Worm (Caenorhabditis elegans) whole organism, L2 larva: ENCODE measurements around the gene K01G5.10.
A peak's percentile ranks its signal among the peaks of the same experiment; 100 is the strongest.

ENCODE experiments used
- C34F6.9 ChIP-seq: fragments of 150-350 bp; optimal IDR thresholded peaks from 2 replicates; lab custom pipeline; 2014; ENCODE audit warnings: missing biosample characterization, missing genetic modification characterization
- R02D3.7 ChIP-seq: fragments of 150-350 bp; optimal IDR thresholded peaks from 2 replicates; lab custom pipeline; 2014; ENCODE audit warnings: missing biosample characterization, missing genetic modification characterization
- Y55F3AM.14 ChIP-seq: fragments of 200-800 bp; sonication (Bioruptor generic); optimal IDR thresholded peaks from 2 replicates; lab custom pipeline; 2018; ENCODE audit warnings: mild to moderate bottlenecking, missing genetic modification characterization, missing compliant biosample characterization
- alr-1 ChIP-seq: fragments of 150-350 bp; optimal IDR thresholded peaks from 2 replicates; lab custom pipeline; 2014; ENCODE audit warnings: missing biosample characterization, missing genetic modification characterization
- ama-1 ChIP-seq: fragments of 150-350 bp; optimal IDR thresholded peaks from 2 replicates; lab custom pipeline; 2018; ENCODE audit warnings: inconsistent platforms
- blmp-1 ChIP-seq: sonication (generic microtip); optimal IDR thresholded peaks from 2 replicates; lab custom pipeline; 2017; ENCODE audit warnings: missing genetic modification characterization, mild to moderate bottlenecking, missing compliant biosample characterization, antibody characterized with exemption, moderate library complexity; ENCODE audit not compliant: insufficient read depth
- ceh-16 ChIP-seq: fragments of 150-350 bp; optimal IDR thresholded peaks from 2 replicates; lab custom pipeline; 2014; ENCODE audit warnings: missing biosample characterization, missing genetic modification characterization
- crh-2 ChIP-seq: sonication (generic microtip); optimal IDR thresholded peaks from 2 replicates; lab custom pipeline; 2017; ENCODE audit warnings: missing biosample characterization, missing genetic modification characterization
- dmd-4 ChIP-seq: sonication (generic microtip); optimal IDR thresholded peaks from 2 replicates; lab custom pipeline; 2017; ENCODE audit warnings: missing biosample characterization, missing genetic modification characterization
- egl-27 ChIP-seq: sonication (generic microtip); optimal IDR thresholded peaks from 3 replicates; lab custom pipeline; 2017; ENCODE audit warnings: missing biosample characterization, missing genetic modification reagents, missing genetic modification characterization
- elt-1 ChIP-seq: fragments of 150-350 bp; optimal IDR thresholded peaks from 2 replicates; lab custom pipeline; 2014; ENCODE audit warnings: missing biosample characterization, missing genetic modification characterization
- elt-3 ChIP-seq: sonication (generic microtip); optimal IDR thresholded peaks from 2 replicates; lab custom pipeline; 2017; ENCODE audit warnings: missing biosample characterization, missing genetic modification characterization
- gmeb-1 ChIP-seq: fragments of 150-350 bp; optimal IDR thresholded peaks from 2 replicates; lab custom pipeline; 2014; ENCODE audit warnings: missing biosample characterization, missing genetic modification characterization
- lin-11 ChIP-seq: fragments of 150-350 bp; sonication (generic microtip); optimal IDR thresholded peaks from 2 replicates; lab custom pipeline; 2014; ENCODE audit warnings: missing biosample characterization, missing genetic modification characterization, inconsistent platforms, mixed read lengths
- lin-13 ChIP-seq: fragments of 150-350 bp; optimal IDR thresholded peaks from 2 replicates; lab custom pipeline; 2014; ENCODE audit warnings: missing biosample characterization, missing genetic modification reagents, missing genetic modification characterization
- lin-39 ChIP-seq: fragments of 150-350 bp; optimal IDR thresholded peaks from 2 replicates; lab custom pipeline; 2014; ENCODE audit warnings: missing biosample characterization, missing genetic modification reagents, missing genetic modification characterization
- lsy-2 ChIP-seq, 2 experiments: fragments of 150-350 bp in 1 of 2; sonication (generic microtip) in 1 of 2; optimal IDR thresholded peaks; 2 replicates each; lab custom pipeline; 2014 to 2017; ENCODE audit warnings: missing biosample characterization in 2 of 2, missing genetic modification characterization in 2 of 2
- mab-5 ChIP-seq: fragments of 150-350 bp; optimal IDR thresholded peaks from 2 replicates; lab custom pipeline; 2014; ENCODE audit warnings: missing biosample characterization, missing genetic modification characterization
- mbf-1 ChIP-seq: sonication (generic microtip); optimal IDR thresholded peaks from 2 replicates; lab custom pipeline; 2017; ENCODE audit warnings: missing biosample characterization, missing genetic modification characterization
- mdl-1 ChIP-seq, 2 experiments: fragments of 150-350 bp in 1 of 2; sonication (generic microtip) in 1 of 2; optimal IDR thresholded peaks; 2 replicates each; lab custom pipeline; 2017; ENCODE audit warnings: missing biosample characterization in 2 of 2, missing genetic modification characterization in 2 of 2
- nhr-10 ChIP-seq: sonication (generic microtip); optimal IDR thresholded peaks from 2 replicates; lab custom pipeline; 2017; ENCODE audit warnings: missing biosample characterization, missing genetic modification characterization
- nhr-11 ChIP-seq: fragments of 150-350 bp; optimal IDR thresholded peaks from 2 replicates; lab custom pipeline; 2014; ENCODE audit warnings: missing biosample characterization, missing genetic modification characterization
- nhr-12 ChIP-seq: fragments of 150-350 bp; optimal IDR thresholded peaks from 2 replicates; lab custom pipeline; 2014; ENCODE audit warnings: missing biosample characterization, missing genetic modification characterization
- nhr-129 ChIP-seq: fragments of 150-350 bp; optimal IDR thresholded peaks from 2 replicates; lab custom pipeline; 2014; ENCODE audit warnings: missing biosample characterization, missing genetic modification characterization
- nhr-21 ChIP-seq: fragments of 150-350 bp; optimal IDR thresholded peaks from 2 replicates; lab custom pipeline; 2014; ENCODE audit warnings: missing biosample characterization, missing genetic modification characterization
- nhr-23 ChIP-seq: fragments of 150-350 bp; optimal IDR thresholded peaks from 2 replicates; lab custom pipeline; 2014; ENCODE audit warnings: missing biosample characterization, missing genetic modification reagents, missing genetic modification characterization
- nhr-237 ChIP-seq: fragments of 150-350 bp; optimal IDR thresholded peaks from 2 replicates; lab custom pipeline; 2014; ENCODE audit warnings: missing biosample characterization, missing genetic modification characterization
- nhr-25 ChIP-seq: fragments of 150-350 bp; sonication (generic microtip); optimal IDR thresholded peaks from 3 replicates; lab custom pipeline; 2014; ENCODE audit warnings: missing biosample characterization, missing genetic modification characterization
- nhr-6 ChIP-seq: fragments of 150-350 bp; optimal IDR thresholded peaks from 2 replicates; lab custom pipeline; 2014; ENCODE audit warnings: missing biosample characterization, missing genetic modification characterization
- nhr-77 ChIP-seq: fragments of 150-350 bp; optimal IDR thresholded peaks from 2 replicates; lab custom pipeline; 2014; ENCODE audit warnings: missing biosample characterization, missing genetic modification characterization
- peb-1 ChIP-seq: fragments of 150-350 bp; optimal IDR thresholded peaks from 2 replicates; lab custom pipeline; 2014; ENCODE audit warnings: missing biosample characterization, missing genetic modification characterization
- sma-3 ChIP-seq: sonication (generic microtip); optimal IDR thresholded peaks from 2 replicates; lab custom pipeline; 2016; ENCODE audit warnings: missing genetic modification reagents, missing genetic modification characterization, missing compliant biosample characterization
- snpc-4 ChIP-seq: fragments of 150-350 bp; optimal IDR thresholded peaks from 2 replicates; lab custom pipeline; 2014; ENCODE audit warnings: missing biosample characterization, missing genetic modification characterization
- unc-39 ChIP-seq: fragments of 150-350 bp; optimal IDR thresholded peaks from 2 replicates; lab custom pipeline; 2014; ENCODE audit warnings: missing biosample characterization, missing genetic modification characterization
- unc-55 ChIP-seq: fragments of 150-350 bp; sonication (generic microtip); optimal IDR thresholded peaks from 3 replicates; lab custom pipeline; 2014; ENCODE audit warnings: missing biosample characterization, missing genetic modification reagents, missing genetic modification characterization
- unc-62 ChIP-seq: fragments of 150-350 bp; optimal IDR thresholded peaks from 2 replicates; lab custom pipeline; 2014; ENCODE audit warnings: missing biosample characterization, missing genetic modification reagents, missing genetic modification characterization
- zag-1 ChIP-seq: fragments of 150-350 bp; optimal IDR thresholded peaks from 2 replicates; lab custom pipeline; 2014; ENCODE audit warnings: missing biosample characterization, missing genetic modification characterization
- ztf-1 ChIP-seq: fragments of 200-800 bp; sonication (Bioruptor generic); conservative IDR thresholded peaks from 2 replicates; pipeline ENCODE4 v1.3.6; 2022; ENCODE audit warnings: missing genetic modification characterization, missing compliant biosample characterization
- ztf-4 ChIP-seq: fragments of 150-350 bp; optimal IDR thresholded peaks from 2 replicates; lab custom pipeline; 2014; ENCODE audit warnings: missing biosample characterization, missing genetic modification characterization

The K01G5.10 gene

DNA sequence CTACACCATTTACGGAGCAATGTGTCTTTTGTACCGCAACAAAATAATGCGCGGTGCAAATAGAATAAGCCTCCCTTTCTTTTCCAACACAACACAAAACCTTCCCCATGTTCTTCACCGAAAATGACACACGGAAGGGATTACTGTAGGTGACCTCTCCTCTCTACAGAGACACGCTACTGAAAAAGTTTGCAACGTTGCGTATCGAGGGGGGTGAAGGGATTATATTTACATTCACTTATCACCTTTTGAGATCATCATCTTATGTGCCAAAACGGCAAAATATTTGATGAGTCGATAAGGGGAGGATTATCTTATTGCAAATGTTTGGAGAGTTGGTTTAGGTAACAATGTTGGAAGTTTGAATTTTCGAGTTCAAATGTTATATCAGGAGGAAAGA, 24.7 kb upstream of the K01G5.10 start:
- TF ChIP-seq elt-3 (tag; lab: Kevin White, UChicago) (no peak), C34F6.9 (tag; lab: Kevin White, UChicago) (no peak), crh-2 (tag; lab: Kevin White, UChicago) (no peak), nhr-25 (tag; lab: Kevin White, UChicago) (no peak), nhr-12 (tag; lab: Kevin White, UChicago) (no peak)
- TF ChIP-seq, all 48 proteins: peak for 0

DNA sequence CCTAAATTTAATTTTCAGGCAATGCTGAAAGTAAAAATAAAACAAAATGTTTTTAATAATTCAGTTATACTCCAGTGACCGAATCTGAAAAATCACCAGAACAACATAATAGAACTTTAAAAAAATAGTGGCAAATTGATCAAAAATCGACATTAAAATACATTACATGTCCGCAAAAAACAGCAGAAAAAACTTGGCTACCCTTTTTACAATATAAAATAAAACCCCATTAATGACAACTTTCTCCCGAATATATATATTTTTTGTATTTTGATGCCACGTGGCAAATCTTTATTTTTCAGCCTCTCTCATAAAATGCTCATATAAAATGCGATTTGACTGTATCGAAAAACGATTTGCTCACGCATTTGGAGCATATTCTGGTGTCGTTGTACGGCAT, 23.2 kb upstream of the K01G5.10 start, which contains the start of gene ptr-19:
Gene ptr-19 (plus strand): TSS at position 301 of the 400 bp plus-strand sequence.
- TF ChIP-seq zag-1 (tag; lab: Kevin White, UChicago): no peak
- no peak for TF ChIP-seq snpc-4
- TF ChIP-seq nhr-237 (tag; lab: Kevin White, UChicago): no peak
- TF ChIP-seq unc-39: no peak
- TF ChIP-seq nhr-10 (tag; lab: Kevin White, UChicago): no peak

DNA sequence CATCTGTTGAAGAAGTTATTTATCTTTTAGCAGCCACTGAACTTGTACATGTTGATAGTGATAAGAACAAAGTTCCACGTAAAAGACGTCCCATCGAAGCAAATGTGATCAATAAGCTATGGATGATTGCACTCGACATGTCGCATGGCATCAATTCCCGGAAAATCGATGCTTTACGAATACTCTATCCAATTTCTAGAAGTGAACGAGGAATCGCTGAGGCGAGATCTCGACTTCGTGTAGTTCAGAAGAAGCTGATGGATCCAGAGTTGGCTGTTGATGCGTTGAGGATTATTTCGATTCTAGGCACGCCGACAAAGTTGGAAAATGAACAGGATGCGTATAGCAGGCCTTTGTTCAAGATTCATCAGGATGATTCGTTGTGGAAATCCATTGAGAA, 11.4 kb upstream of the K01G5.10 start:
- TF ChIP-seq nhr-10 (tag; lab: Kevin White, UChicago) (no peak), nhr-23 (no peak), R02D3.7 (tag; lab: Kevin White, UChicago) (no peak), unc-55 (GFP tag; lab: Kevin White, UChicago) (no peak), nhr-25 (tag; lab: Kevin White, UChicago) (no peak), Y55F3AM.14 (GFP tag; lab: Kevin White, UChicago) (no peak), lin-39 (no peak), dmd-4 (tag; lab: Kevin White, UChicago) (no peak)

DNA sequence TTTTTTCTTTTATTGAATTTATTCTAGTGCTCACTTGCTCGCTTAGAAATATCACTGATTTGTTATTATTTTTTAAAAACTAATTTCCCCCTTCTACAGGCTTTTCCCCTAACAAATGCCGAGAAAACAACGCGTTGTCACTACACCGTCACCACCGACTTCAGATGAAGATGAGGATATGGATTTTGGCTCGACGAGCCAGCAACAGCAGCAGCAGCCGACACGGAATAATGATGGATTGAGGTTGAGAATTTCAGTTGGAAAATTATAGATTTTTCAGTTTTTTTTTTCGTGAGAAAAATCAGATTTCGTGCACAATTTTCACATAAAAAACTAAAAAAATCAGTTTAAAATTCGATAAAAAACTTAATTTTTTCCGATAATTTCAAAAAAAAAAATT, 4.7 kb upstream of the K01G5.10 start, which contains the start of gene dpy-28:
Gene dpy-28 (plus strand): TSS at position 100 of the 400 bp plus-strand sequence.
- TF ChIP-seq egl-27 (tag; lab: Kevin White, UChicago): no peak
- peak; percentile 21 for TF ChIP-seq nhr-21 (tag; lab: Kevin White, UChicago)
- peak; percentile 21 for TF ChIP-seq ama-1

DNA sequence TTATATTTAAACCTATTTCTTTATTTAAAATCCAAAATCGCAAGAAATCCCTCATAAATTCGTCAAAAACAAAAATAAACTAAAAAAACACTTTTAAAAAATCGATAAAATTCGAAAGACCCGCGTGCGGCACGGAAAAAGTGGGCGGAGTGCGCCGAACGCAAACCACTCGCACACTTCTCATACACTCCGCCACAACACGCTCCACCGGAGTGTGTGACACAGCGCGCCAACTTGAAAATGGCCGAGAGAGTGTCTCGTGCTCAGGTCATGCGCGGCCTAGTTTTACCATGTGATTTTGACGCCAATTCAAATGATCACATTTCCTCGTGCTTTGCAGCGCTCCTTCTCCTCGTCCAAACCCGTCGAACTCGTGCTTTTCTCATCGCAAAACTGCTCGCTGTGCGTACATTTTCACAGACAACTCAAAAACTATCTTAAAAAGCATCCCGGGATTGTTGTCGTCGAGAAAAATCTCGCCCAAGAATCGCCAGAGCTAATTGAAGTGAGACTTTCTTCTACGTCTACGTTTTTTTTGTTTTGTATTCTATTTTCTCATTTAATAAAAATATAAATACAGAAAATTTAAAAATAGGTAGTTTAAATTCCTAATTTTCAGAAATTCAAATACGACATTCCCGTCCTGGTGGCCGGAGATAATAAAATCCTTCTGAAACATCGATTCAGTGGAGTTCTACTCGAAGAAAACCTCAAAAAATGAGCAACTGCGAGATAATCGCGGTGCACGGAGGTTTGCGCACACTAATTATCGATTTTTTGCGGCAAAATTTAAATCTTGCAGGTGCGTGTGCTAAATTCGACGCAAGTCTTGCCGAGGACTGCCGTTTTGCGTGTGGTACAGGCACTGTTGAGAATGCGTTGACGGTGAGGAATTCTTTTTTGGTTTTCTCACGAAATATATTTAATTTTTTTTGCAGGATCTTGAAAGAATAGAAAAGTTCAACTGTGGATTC, 1.0 kb upstream of the K01G5.10 start, which contains the start of gene tasp-1:
Gene tasp-1 (plus strand): TSS at position 258 of the 974 bp plus-strand sequence.
- peak; percentile 100 for TF ChIP-seq ztf-4 (tag; lab: Kevin White, UChicago)
- peak; percentile 100 for TF ChIP-seq unc-55 (GFP tag; lab: Kevin White, UChicago)
- TF ChIP-seq snpc-4: peak; percentile 94
- peak; percentile 97 for TF ChIP-seq egl-27 (tag; lab: Kevin White, UChicago)
- TF ChIP-seq nhr-12 (tag; lab: Kevin White, UChicago): peak; percentile 76
- peak; percentile 91 to 100 for TF ChIP-seq mdl-1 (tag; optimal IDR thresholded peaks at IDR 0.05; lab: Kevin White, UChicago)
- peak; percentile 96 for TF ChIP-seq unc-62
- TF ChIP-seq ama-1: peak; percentile 72
- TF ChIP-seq ceh-16: peak; percentile 96
- TF ChIP-seq nhr-6 (tag; lab: Kevin White, UChicago): peak; percentile 99
- TF ChIP-seq mbf-1: peak; percentile 58
- peak; percentile 98 to 99 for TF ChIP-seq lsy-2 (tag; optimal IDR thresholded peaks at IDR 0.05; lab: Kevin White, UChicago)
- TF ChIP-seq R02D3.7 (tag; lab: Kevin White, UChicago): peak; percentile 75
- peak; percentile 100 for TF ChIP-seq Y55F3AM.14 (GFP tag; lab: Kevin White, UChicago)
- TF ChIP-seq nhr-25 (tag; lab: Kevin White, UChicago): peak; percentile 100
- TF ChIP-seq lin-11 (tag; lab: Kevin White, UChicago): peak; percentile 100
- no peak for TF ChIP-seq elt-3 (tag; lab: Kevin White, UChicago)
- peak; percentile 100 for TF ChIP-seq nhr-129
- TF ChIP-seq nhr-21 (tag; lab: Kevin White, UChicago): peak; percentile 100
- peak; percentile 100 for TF ChIP-seq C34F6.9 (tag; lab: Kevin White, UChicago)
- peak; percentile 94 for TF ChIP-seq nhr-10 (tag; lab: Kevin White, UChicago)
- peak; percentile 90 for TF ChIP-seq nhr-11 (tag; lab: Kevin White, UChicago)
- TF ChIP-seq elt-1 (tag; lab: Kevin White, UChicago): no peak
- TF ChIP-seq zag-1 (tag; lab: Kevin White, UChicago): peak; percentile 100
- TF ChIP-seq crh-2 (tag; lab: Kevin White, UChicago): peak; percentile 100
- peak; percentile 99 for TF ChIP-seq mab-5 (tag; lab: Kevin White, UChicago)
- TF ChIP-seq lin-39: peak; percentile 91
- TF ChIP-seq unc-39: peak; percentile 100
- peak; percentile 94 for TF ChIP-seq nhr-237 (tag; lab: Kevin White, UChicago)
- TF ChIP-seq gmeb-1 (tag; lab: Kevin White, UChicago): peak; percentile 100
- no peak for TF ChIP-seq alr-1 (tag; lab: Kevin White, UChicago)
- peak; percentile 87 for TF ChIP-seq nhr-77 (tag; lab: Kevin White, UChicago)
- TF ChIP-seq peb-1 (tag; lab: Kevin White, UChicago): no peak
- TF ChIP-seq dmd-4 (tag; lab: Kevin White, UChicago): peak; percentile 65
- TF ChIP-seq lin-13 (GFP tag; lab: Kevin White, UChicago): peak; percentile 100
- TF ChIP-seq nhr-23: no peak
- TF ChIP-seq blmp-1 (tag; lab: Kevin White, UChicago): peak; percentile 97
- TF ChIP-seq ztf-1 (GFP tag; lab: Robert Waterston, UW): peak; percentile 99
- peak; percentile 100 for TF ChIP-seq sma-3
